Worm (Caenorhabditis elegans) whole organism, L3 larva: ENCODE results near the gene F20A1.6.

ENCODE experiments used
- ZK546.5 ChIP-seq: sonication (generic microtip); optimal IDR thresholded peaks from 2 replicates; lab custom pipeline; 2017; ENCODE audit warnings: missing biosample characterization, missing genetic modification characterization
- ceh-82 ChIP-seq: fragments of 150-350 bp; optimal IDR thresholded peaks from 2 replicates; lab custom pipeline; 2014; ENCODE audit warnings: missing biosample characterization, missing genetic modification characterization
- elt-1 ChIP-seq: fragments of 150-350 bp; optimal IDR thresholded peaks from 2 replicates; lab custom pipeline; 2014; ENCODE audit warnings: missing biosample characterization, missing genetic modification characterization
- elt-3 ChIP-seq, 3 experiments: fragments of 150-350 bp in 1 of 3; sonication (generic microtip) in 2 of 3; optimal IDR thresholded peaks; 2 replicates in 2 of 3; 4 replicates in 1 of 3; lab custom pipeline; 2014 to 2017; ENCODE audit warnings: missing biosample characterization in 3 of 3, missing genetic modification characterization in 3 of 3
- fkh-2 ChIP-seq: fragments of 150-350 bp; optimal IDR thresholded peaks from 2 replicates; lab custom pipeline; 2014; ENCODE audit warnings: missing biosample characterization, missing genetic modification reagents, missing genetic modification characterization
- nhr-12 ChIP-seq: fragments of 150-350 bp; optimal IDR thresholded peaks from 2 replicates; lab custom pipeline; 2014; ENCODE audit warnings: missing biosample characterization, missing genetic modification characterization
- nhr-23 ChIP-seq: fragments of 150-350 bp; optimal IDR thresholded peaks from 2 replicates; lab custom pipeline; 2014; ENCODE audit warnings: missing biosample characterization, missing genetic modification reagents, missing genetic modification characterization
- nhr-43 ChIP-seq: sonication (generic microtip); optimal IDR thresholded peaks from 2 replicates; lab custom pipeline; 2016; ENCODE audit warnings: mild to moderate bottlenecking, missing genetic modification characterization, missing compliant biosample characterization; ENCODE audit not compliant: poor library complexity, severe bottlenecking
- nhr-77 ChIP-seq: fragments of 150-350 bp; optimal IDR thresholded peaks from 2 replicates; lab custom pipeline; 2014; ENCODE audit warnings: missing biosample characterization, missing genetic modification characterization
- sea-2 ChIP-seq: fragments of 150-350 bp; sonication (generic microtip); optimal IDR thresholded peaks from 4 replicates; lab custom pipeline; 2014; ENCODE audit warnings: missing biosample characterization, missing genetic modification reagents, missing genetic modification characterization
- snpc-4 ChIP-seq: fragments of 150-350 bp; optimal IDR thresholded peaks from 2 replicates; lab custom pipeline; 2014; ENCODE audit warnings: missing biosample characterization, missing genetic modification characterization
- unc-39 ChIP-seq: sonication (generic microtip); optimal IDR thresholded peaks from 4 replicates; lab custom pipeline; 2017; ENCODE audit warnings: missing biosample characterization, missing genetic modification characterization
- unc-62 ChIP-seq: fragments of 150-350 bp; sonication (generic microtip); optimal IDR thresholded peaks from 4 replicates; lab custom pipeline; 2014; ENCODE audit warnings: missing biosample characterization, missing genetic modification reagents, missing genetic modification characterization
- ztf-11 ChIP-seq: fragments of 150-350 bp; optimal IDR thresholded peaks from 2 replicates; lab custom pipeline; 2014; ENCODE audit warnings: missing biosample characterization, missing genetic modification characterization

DNA sequence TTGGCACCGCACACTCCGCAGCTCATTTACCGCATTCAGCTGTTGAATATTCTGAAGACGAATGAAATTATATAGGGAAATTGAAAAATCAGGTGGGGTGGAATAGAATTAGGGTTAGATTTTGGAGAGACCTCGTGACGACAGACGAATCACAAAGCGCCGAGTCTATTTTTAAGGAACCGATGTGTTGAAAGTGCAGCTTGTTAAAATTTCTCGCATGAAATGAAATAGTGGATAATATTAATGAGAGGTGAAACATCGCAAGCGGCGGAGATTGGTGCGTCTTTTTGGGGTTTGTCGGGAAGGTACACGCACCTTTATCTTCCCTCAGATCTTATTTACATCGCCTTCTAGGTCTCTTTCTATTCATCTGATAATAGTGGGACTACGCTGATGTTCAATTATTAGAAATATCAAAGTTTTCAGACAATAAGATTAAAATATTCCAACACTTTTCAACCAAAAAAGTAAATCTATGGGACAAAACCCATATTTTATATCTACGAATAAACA, 37.3 kb downstream of the F20A1.6 start, which contains the start of gene nhr-140:
- TF ChIP-seq unc-62 (GFP tag; lab: Kevin White, UChicago), result no peak
- TF ChIP-seq snpc-4, result no peak
- no peak for TF ChIP-seq fkh-2 (tag; lab: Kevin White, UChicago)
- TF ChIP-seq nhr-43 (tag; lab: Kevin White, UChicago), result no peak
- TF ChIP-seq nhr-12 (tag; lab: Kevin White, UChicago), result no peak
- no peak for TF ChIP-seq ZK546.5
- TF ChIP-seq sea-2 (GFP tag; lab: Kevin White, UChicago), result no peak
- TF ChIP-seq unc-39 (tag; lab: Kevin White, UChicago), result no peak
- no peak for TF ChIP-seq nhr-77 (tag; lab: Kevin White, UChicago)
- TF ChIP-seq elt-1 (tag; lab: Kevin White, UChicago), result peak; percentile 56
- TF ChIP-seq elt-3 (tag; optimal IDR thresholded peaks at IDR 0.05; lab: Kevin White, UChicago), result no peak
- no peak for TF ChIP-seq nhr-23 (tag; lab: Kevin White, UChicago)
- no peak for TF ChIP-seq ceh-82
- no peak for TF ChIP-seq ztf-11
